Fruit fly (Drosophila melanogaster): ENCODE measurements around the gene CG17187.

DNA sequence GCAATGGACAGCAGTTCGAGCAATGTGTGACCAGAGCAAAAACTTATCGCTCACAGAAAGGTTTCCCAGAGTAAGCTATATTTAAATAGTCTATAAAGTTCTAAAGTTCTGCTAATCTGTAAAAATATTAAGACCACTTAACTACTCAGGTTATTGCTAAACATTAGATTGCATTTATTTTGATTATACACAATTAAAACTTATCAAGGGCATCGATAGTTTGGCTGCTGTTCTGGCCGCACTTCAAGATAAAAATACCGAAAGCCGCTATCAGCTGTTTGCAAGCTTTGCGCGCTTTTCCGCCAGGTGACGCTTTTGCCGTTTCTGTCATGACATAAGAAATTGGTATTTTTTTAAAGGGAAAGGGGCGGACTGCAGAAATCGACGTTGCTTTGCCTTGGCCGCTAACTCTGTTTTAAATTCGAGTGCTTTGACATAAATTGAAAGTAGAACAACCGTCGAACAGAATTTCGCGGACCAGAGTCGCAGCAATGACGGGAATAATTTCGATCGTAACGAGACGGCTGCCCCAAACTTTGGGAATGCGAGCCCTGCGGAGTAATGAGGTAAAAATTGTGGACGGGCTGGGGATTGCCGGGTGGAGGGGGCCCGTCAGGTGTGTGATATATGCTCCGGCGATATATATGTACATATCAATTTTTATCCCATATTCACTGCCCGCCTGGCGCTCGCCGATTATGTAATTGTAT is 12.4 kb upstream of the CG17187 start, which contains the start of the genes CG17734 and CG5214:
- TF ChIP-seq Myc (optimal IDR thresholded peaks at IDR 0.05) (no peak), psq (optimal IDR thresholded peaks at IDR 0.05) (no peak), h (optimal IDR thresholded peaks at IDR 0.05) (no peak)

Measured in Kc167 (cell line).